Worm (Caenorhabditis elegans) whole organism, L3 larva: ENCODE results near the gene cutl-25.

Experiments used
- ama-1 ChIP-seq: fragments of 150-350 bp; optimal IDR thresholded peaks from 2 replicates; lab custom pipeline; 2018
- ceh-16 ChIP-seq: sonication (generic microtip); optimal IDR thresholded peaks from 2 replicates; lab custom pipeline; 2017; ENCODE audit warnings: missing biosample characterization, missing genetic modification characterization
- elt-3 ChIP-seq, 3 experiments: fragments of 150-350 bp in 1 of 3; sonication (generic microtip) in 2 of 3; optimal IDR thresholded peaks; 2 replicates in 2 of 3; 4 replicates in 1 of 3; lab custom pipeline; 2014 to 2017; ENCODE audit warnings: missing biosample characterization in 3 of 3, missing genetic modification characterization in 3 of 3
- fos-1 ChIP-seq: fragments of 150-350 bp; optimal IDR thresholded peaks from 2 replicates; lab custom pipeline; 2014; ENCODE audit warnings: missing biosample characterization, missing genetic modification characterization
- hmg-11 ChIP-seq: sonication (generic microtip); optimal IDR thresholded peaks from 2 replicates; lab custom pipeline; 2016; ENCODE audit warnings: missing genetic modification characterization, missing compliant biosample characterization
- lin-15B ChIP-seq: fragments of 150-350 bp; optimal IDR thresholded peaks from 2 replicates; lab custom pipeline; 2014; ENCODE audit warnings: missing biosample characterization, missing genetic modification characterization
- nfya-1 ChIP-seq: sonication (generic microtip); optimal IDR thresholded peaks from 2 replicates; lab custom pipeline; 2017; ENCODE audit warnings: missing genetic modification characterization, mild to moderate bottlenecking, missing compliant biosample characterization, antibody characterized with exemption, moderate library complexity; ENCODE audit not compliant: insufficient read depth
- nhr-12 ChIP-seq: fragments of 150-350 bp; optimal IDR thresholded peaks from 2 replicates; lab custom pipeline; 2014; ENCODE audit warnings: missing biosample characterization, missing genetic modification characterization
- nhr-23 ChIP-seq: fragments of 150-350 bp; optimal IDR thresholded peaks from 2 replicates; lab custom pipeline; 2014; ENCODE audit warnings: missing biosample characterization, missing genetic modification reagents, missing genetic modification characterization
- nhr-237 ChIP-seq: fragments of 150-350 bp; optimal IDR thresholded peaks from 2 replicates; lab custom pipeline; 2014; ENCODE audit warnings: missing biosample characterization, missing genetic modification characterization
- nhr-43 ChIP-seq: sonication (generic microtip); optimal IDR thresholded peaks from 2 replicates; lab custom pipeline; 2016; ENCODE audit warnings: mild to moderate bottlenecking, missing genetic modification characterization, missing compliant biosample characterization; ENCODE audit not compliant: poor library complexity, severe bottlenecking
- nhr-67 ChIP-seq: fragments of 150-350 bp; optimal IDR thresholded peaks from 2 replicates; lab custom pipeline; 2014; ENCODE audit warnings: missing biosample characterization, missing genetic modification characterization
- snpc-4 ChIP-seq: fragments of 150-350 bp; optimal IDR thresholded peaks from 2 replicates; lab custom pipeline; 2014; ENCODE audit warnings: missing biosample characterization, missing genetic modification characterization
- zag-1 ChIP-seq: fragments of 150-350 bp; optimal IDR thresholded peaks from 2 replicates; lab custom pipeline; 2014; ENCODE audit warnings: missing biosample characterization, missing genetic modification characterization

DNA sequence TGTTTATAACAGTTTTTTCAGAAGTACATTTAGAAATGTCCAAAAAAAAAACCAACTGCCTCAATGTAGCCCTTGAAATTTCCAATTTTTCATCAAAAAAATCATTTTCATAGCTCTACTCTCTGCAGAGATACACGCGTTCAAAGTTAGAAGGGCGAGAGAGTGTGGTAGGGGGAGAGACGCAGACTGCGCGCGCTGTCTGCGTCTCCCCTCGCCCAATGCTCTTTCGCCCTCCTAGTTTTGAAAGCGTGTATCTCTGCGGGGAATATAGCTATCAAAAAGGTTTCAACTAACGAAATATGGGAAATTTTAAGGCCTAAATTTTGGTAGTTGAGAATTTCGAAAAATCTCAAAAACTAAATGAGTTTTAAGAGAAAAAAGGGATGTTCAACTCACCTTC is 16.6 kb upstream of the cutl-25 start:
- no peak for TF ChIP-seq hmg-11
- no peak for TF ChIP-seq ama-1 (lab: Kevin White, UChicago)
- TF ChIP-seq snpc-4 (tag; lab: Kevin White, UChicago): no peak
- no peak for TF ChIP-seq ceh-16 (tag; lab: Kevin White, UChicago)
- no peak for TF ChIP-seq nfya-1 (tag; lab: Kevin White, UChicago)
- no peak for TF ChIP-seq nhr-12 (tag; lab: Kevin White, UChicago)
- TF ChIP-seq elt-3 (tag; optimal IDR thresholded peaks at IDR 0.05; lab: Kevin White, UChicago): no peak
- no peak for TF ChIP-seq nhr-67 (tag; lab: Kevin White, UChicago)
- no peak for TF ChIP-seq nhr-23 (tag; lab: Kevin White, UChicago)
- no peak for TF ChIP-seq zag-1 (tag; lab: Kevin White, UChicago)
- no peak for TF ChIP-seq nhr-43 (tag; lab: Kevin White, UChicago)
- no peak for TF ChIP-seq nhr-237 (tag; lab: Kevin White, UChicago)
- TF ChIP-seq fos-1 (tag; lab: Kevin White, UChicago): no peak
- TF ChIP-seq lin-15B (tag; lab: Kevin White, UChicago): no peak
